Fruit fly (Drosophila melanogaster) whole organism, embryonic: ENCODE data around the gene Blos4.

Experiments used
- Abd-B ChIP-seq: fragments of 200-800 bp; sonication (Bioruptor generic); optimal IDR thresholded peaks from 2 replicates; lab custom pipeline; 2018; ENCODE audit warnings: missing biosample characterization, mild to moderate bottlenecking, missing genetic modification characterization, moderate library complexity
- Atf6 ChIP-seq: fragments of 200-800 bp; sonication (Bioruptor generic); IDR thresholded peaks from 2 replicates; pipeline ENCODE4 v1.3.6; 2022; ENCODE audit warnings: missing biosample characterization, missing genetic modification characterization
- Blimp-1 ChIP-seq: fragments of 200-800 bp; sonication (Bioruptor generic); optimal IDR thresholded peaks from 3 replicates; lab custom pipeline; 2018; ENCODE audit warnings: missing biosample characterization, missing genetic modification characterization, mild to moderate bottlenecking, moderate library complexity, missing genetic modification reagents
- BtbVII ChIP-seq: fragments of 200-800 bp; sonication (Bioruptor generic); optimal IDR thresholded peaks from 3 replicates; lab custom pipeline; 2017; ENCODE audit warnings: missing biosample characterization, mild to moderate bottlenecking, missing genetic modification characterization
- C15 ChIP-seq: fragments of 200-800 bp; sonication (Bioruptor generic); IDR thresholded peaks from 3 replicates; pipeline ENCODE4 v1.3.6; 2022; ENCODE audit warnings: missing biosample characterization, missing genetic modification characterization
- CG10274 ChIP-seq: fragments of 200-800 bp; sonication (Bioruptor generic); optimal IDR thresholded peaks from 3 replicates; lab custom pipeline; 2017; ENCODE audit warnings: missing biosample characterization, mild to moderate bottlenecking, missing genetic modification characterization
- CG10431 ChIP-seq: fragments of 200-800 bp; sonication (Bioruptor generic); optimal IDR thresholded peaks from 3 replicates; lab custom pipeline; 2018; ENCODE audit warnings: missing biosample characterization, mild to moderate bottlenecking, missing genetic modification characterization
- CG11504 ChIP-seq: fragments of 200-800 bp; sonication (Bioruptor generic); optimal IDR thresholded peaks from 3 replicates; lab custom pipeline; 2019; ENCODE audit warnings: missing biosample characterization, mild to moderate bottlenecking, missing genetic modification characterization, moderate library complexity
- CG11560 ChIP-seq: fragments of 200-800 bp; sonication (Bioruptor generic); IDR thresholded peaks from 3 replicates; pipeline ENCODE4 v1.3.6; 2022; ENCODE audit warnings: missing biosample characterization, missing genetic modification characterization
- CG17361 ChIP-seq: fragments of 200-800 bp; sonication (Bioruptor generic); IDR thresholded peaks from 3 replicates; pipeline ENCODE4 v1.3.6; 2022; ENCODE audit warnings: missing biosample characterization, missing genetic modification characterization
- CG31365 ChIP-seq: fragments of 200-800 bp; sonication (Bioruptor generic); optimal IDR thresholded peaks from 2 replicates; lab custom pipeline; 2018; ENCODE audit warnings: missing biosample characterization, mild to moderate bottlenecking, missing genetic modification characterization
- CG32532 ChIP-seq: fragments of 200-800 bp; sonication (Bioruptor generic); IDR thresholded peaks from 2 replicates; pipeline ENCODE4 v1.3.6; 2022; ENCODE audit warnings: missing biosample characterization, missing genetic modification characterization
- CG3407 ChIP-seq: fragments of 200-800 bp; sonication (Bioruptor generic); optimal IDR thresholded peaks from 2 replicates; lab custom pipeline; 2018; ENCODE audit warnings: missing biosample characterization, mild to moderate bottlenecking, missing genetic modification characterization
- CG34376 ChIP-seq: fragments of 200-800 bp; sonication (Bioruptor generic); optimal IDR thresholded peaks from 2 replicates; lab custom pipeline; 2018; ENCODE audit warnings: missing biosample characterization, mild to moderate bottlenecking, missing genetic modification characterization
- CG6683 ChIP-seq: fragments of 200-800 bp; sonication (Bioruptor generic); optimal IDR thresholded peaks from 2 replicates; lab custom pipeline; 2017; ENCODE audit warnings: missing biosample characterization, mild to moderate bottlenecking, missing genetic modification characterization, missing genetic modification reagents
- CG6813 ChIP-seq: fragments of 200-800 bp; sonication (Bioruptor generic); optimal IDR thresholded peaks from 2 replicates; lab custom pipeline; 2017; ENCODE audit warnings: missing biosample characterization, missing genetic modification characterization, mild to moderate bottlenecking, moderate library complexity, missing genetic modification reagents
- CG7271 ChIP-seq: fragments of 200-800 bp; sonication (Bioruptor generic); optimal IDR thresholded peaks from 2 replicates; lab custom pipeline; 2018; ENCODE audit warnings: missing biosample characterization, mild to moderate bottlenecking, missing genetic modification characterization, moderate library complexity
- CG9609 ChIP-seq: fragments of 200-800 bp; sonication (Bioruptor generic); optimal IDR thresholded peaks from 3 replicates; lab custom pipeline; 2016; ENCODE audit warnings: missing biosample characterization, missing genetic modification characterization
- CHES-1-like ChIP-seq: fragments of 200-800 bp; sonication (Bioruptor generic); optimal IDR thresholded peaks from 2 replicates; lab custom pipeline; 2016; ENCODE audit warnings: missing biosample characterization, missing genetic modification characterization
- CoRest ChIP-seq: fragments of 200-800 bp; sonication (Bioruptor generic); optimal IDR thresholded peaks from 3 replicates; lab custom pipeline; 2018; ENCODE audit warnings: missing biosample characterization, mild to moderate bottlenecking, missing genetic modification characterization, moderate library complexity
- D ChIP-seq, 2 experiments: fragments of 200-800 bp in 1 of 2; fragments of >200 bp in 1 of 2; sonication (Bioruptor generic) in 1 of 2; optimal IDR thresholded peaks; 2 replicates in 1 of 2; 3 replicates in 1 of 2; lab custom pipeline; 2017; ENCODE audit warnings: mild to moderate bottlenecking in 1 of 2, missing biosample characterization in 1 of 2, missing genetic modification characterization in 1 of 2, missing genetic modification reagents in 1 of 2
- Fer1 ChIP-seq: fragments of 200-800 bp; sonication (Bioruptor generic); optimal IDR thresholded peaks from 2 replicates; lab custom pipeline; 2017; ENCODE audit warnings: missing biosample characterization, mild to moderate bottlenecking, missing genetic modification characterization
- H15 ChIP-seq: fragments of 200-800 bp; sonication (Bioruptor generic); IDR thresholded peaks from 3 replicates; pipeline ENCODE4 v1.3.6; 2022; ENCODE audit warnings: missing biosample characterization, missing genetic modification characterization
- HLHmδ ChIP-seq: fragments of 200-800 bp; sonication (Bioruptor generic); optimal IDR thresholded peaks from 2 replicates; lab custom pipeline; 2018; ENCODE audit warnings: missing biosample characterization, mild to moderate bottlenecking, missing genetic modification characterization, moderate library complexity
- Hey ChIP-seq: fragments of 200-800 bp; sonication (Bioruptor generic); optimal IDR thresholded peaks from 3 replicates; lab custom pipeline; 2018; ENCODE audit warnings: missing biosample characterization, mild to moderate bottlenecking, missing genetic modification characterization
- MBD-R2 ChIP-seq: fragments of 200-800 bp; sonication (Bioruptor generic); IDR thresholded peaks from 2 replicates; pipeline ENCODE4 v1.3.6; 2022; ENCODE audit warnings: missing biosample characterization, missing genetic modification characterization
- Mad ChIP-seq: fragments of 200-800 bp; sonication (Bioruptor generic); optimal IDR thresholded peaks from 2 replicates; lab custom pipeline; 2016; ENCODE audit warnings: missing biosample characterization, missing genetic modification characterization
- Oli ChIP-seq: fragments of 200-800 bp; sonication (Bioruptor generic); optimal IDR thresholded peaks from 2 replicates; lab custom pipeline; 2018; ENCODE audit warnings: missing biosample characterization, mild to moderate bottlenecking, missing genetic modification characterization, moderate library complexity
- ap ChIP-seq: fragments of 200-800 bp; sonication (Bioruptor generic); IDR thresholded peaks from 2 replicates; pipeline ENCODE4 v1.3.6; 2022; ENCODE audit warnings: missing biosample characterization, missing genetic modification characterization
- bab2 ChIP-seq: fragments of 200-800 bp; sonication (Bioruptor generic); optimal IDR thresholded peaks from 2 replicates; lab custom pipeline; 2016; ENCODE audit warnings: missing biosample characterization, missing genetic modification characterization
- crc ChIP-seq: fragments of 200-800 bp; sonication (Bioruptor generic); optimal IDR thresholded peaks from 2 replicates; lab custom pipeline; 2016; ENCODE audit warnings: missing biosample characterization, missing genetic modification characterization
- crol ChIP-seq: fragments of 200-800 bp; sonication (Bioruptor generic); IDR thresholded peaks from 2 replicates; pipeline ENCODE4 v1.3.6; 2022; ENCODE audit warnings: missing biosample characterization, missing genetic modification characterization
- cwo ChIP-seq: fragments of 200-800 bp; sonication (Bioruptor generic); optimal IDR thresholded peaks from 3 replicates; lab custom pipeline; 2017; ENCODE audit warnings: missing biosample characterization, missing genetic modification characterization, mild to moderate bottlenecking, moderate library complexity, missing genetic modification reagents
- hth ChIP-seq: fragments of >200 bp; optimal IDR thresholded peaks from 2 replicates; lab custom pipeline; 2017; ENCODE audit warnings: inconsistent platforms
- jigr1 ChIP-seq: fragments of 200-800 bp; sonication (Bioruptor generic); IDR thresholded peaks from 3 replicates; pipeline ENCODE4 v1.3.6; 2022; ENCODE audit warnings: missing biosample characterization, missing genetic modification characterization
- luna ChIP-seq: fragments of 200-800 bp; sonication (Bioruptor generic); optimal IDR thresholded peaks from 2 replicates; lab custom pipeline; 2016; ENCODE audit warnings: missing biosample characterization, missing genetic modification characterization
- pzg ChIP-seq: fragments of 200-800 bp; sonication (Bioruptor generic); optimal IDR thresholded peaks from 3 replicates; lab custom pipeline; 2018; ENCODE audit warnings: missing biosample characterization, mild to moderate bottlenecking, missing genetic modification characterization, moderate library complexity
- schlank ChIP-seq: fragments of 200-800 bp; sonication (Bioruptor generic); optimal IDR thresholded peaks from 2 replicates; lab custom pipeline; 2018; ENCODE audit warnings: missing biosample characterization, mild to moderate bottlenecking, missing genetic modification characterization
- tna ChIP-seq: fragments of 200-800 bp; sonication (Bioruptor generic); IDR thresholded peaks from 2 replicates; pipeline ENCODE4 v1.3.6; 2022; ENCODE audit warnings: missing biosample characterization, missing genetic modification characterization; ENCODE audit not compliant: partially characterized antibody
- ttk ChIP-seq: fragments of 200-800 bp; sonication (Bioruptor generic); IDR thresholded peaks from 2 replicates; pipeline ENCODE4 v2.1.2; 2022; ENCODE audit warnings: missing biosample characterization, missing genetic modification characterization
- tup ChIP-seq: fragments of 200-800 bp; sonication (Bioruptor generic); optimal IDR thresholded peaks from 2 replicates; lab custom pipeline; 2016; ENCODE audit warnings: missing biosample characterization, mild to moderate bottlenecking, missing genetic modification characterization, moderate library complexity
- tx ChIP-seq: fragments of 200-800 bp; sonication (Bioruptor generic); optimal IDR thresholded peaks from 2 replicates; lab custom pipeline; 2016; ENCODE audit warnings: missing biosample characterization, missing genetic modification characterization
- vfl ChIP-seq: fragments of 200-800 bp; sonication (Bioruptor generic); optimal IDR thresholded peaks from 2 replicates; lab custom pipeline; 2016; ENCODE audit warnings: missing biosample characterization, missing genetic modification characterization

Gene Blos4

dm6 chr3L:10867778-10868382 is 11.0 kb upstream of the Blos4 start (continued):
- TF ChIP-seq BtbVII (GFP tag; lab: Kevin White, UChicago) = no peak
- TF ChIP-seq D (optimal IDR thresholded peaks at IDR 0.05; lab: Kevin White, UChicago) = no peak
- no peak for TF ChIP-seq D (GFP tag; optimal IDR thresholded peaks at IDR 0.05; lab: Kevin White, UChicago)
- no peak for TF ChIP-seq ap (GFP tag; lab: Robert Waterston, UW)
- TF ChIP-seq CHES-1-like = no peak
- no peak for TF ChIP-seq Mad (GFP tag; lab: Kevin White, UChicago)
- TF ChIP-seq Atf6 (GFP tag; lab: Robert Waterston, UW) = no peak
- TF ChIP-seq Fer1 = peak; percentile 40
- TF ChIP-seq Abd-B (GFP tag; lab: Kevin White, UChicago) = no peak
- TF ChIP-seq luna = no peak
- no peak for TF ChIP-seq pzg
- TF ChIP-seq tup = no peak
- TF ChIP-seq CoRest = no peak
- no peak for TF ChIP-seq C15 (GFP tag; lab: Robert Waterston, UW)
- TF ChIP-seq MBD-R2 (GFP tag; lab: Robert Waterston, UW) = no peak
- peak; percentile 41 for TF ChIP-seq cwo (GFP tag; lab: Kevin White, UChicago)
- TF ChIP-seq H15 (GFP tag; lab: Robert Waterston, UW) = 0 out of 3 replicates have a peak, but pooled peaks have one; percentile 20
- TF ChIP-seq CG11560 (tag; lab: Robert Waterston, UW) = no peak
- TF ChIP-seq HLHmδ (GFP tag; lab: Kevin White, UChicago) = no peak
- TF ChIP-seq tx (GFP tag; lab: Kevin White, UChicago) = no peak
- TF ChIP-seq ttk = no peak
- no peak for TF ChIP-seq hth (lab: Kevin White, UChicago)
- no peak for TF ChIP-seq CG17361 (GFP tag; lab: Robert Waterston, UW)
- no peak for TF ChIP-seq CG6683 (GFP tag; lab: Kevin White, UChicago)
- TF ChIP-seq CG32532 (GFP tag; lab: Robert Waterston, UW) = no peak
- TF ChIP-seq Oli (tag; lab: Kevin White, UChicago) = no peak
- TF ChIP-seq CG31365 (tag; lab: Kevin White, UChicago) = no peak
- TF ChIP-seq CG7271 = no peak
- no peak for TF ChIP-seq vfl
- TF ChIP-seq CG6813 = no peak
- TF ChIP-seq CG10274 (GFP tag; lab: Kevin White, UChicago) = no peak
- TF ChIP-seq crc (GFP tag; lab: Kevin White, UChicago) = no peak
- TF ChIP-seq CG3407 (GFP tag; lab: Kevin White, UChicago) = no peak
- TF ChIP-seq CG9609 (GFP tag; lab: Kevin White, UChicago) = no peak

dm6 chr3L:10869144-10869543 is 9.7 kb upstream of the Blos4 start:
- no peak for TF ChIP-seq jigr1
- no peak for TF ChIP-seq CG34376 (GFP tag; lab: Kevin White, UChicago)
- TF ChIP-seq bab2 (GFP tag; lab: Kevin White, UChicago) = no peak
- TF ChIP-seq Hey (tag; lab: Kevin White, UChicago) = no peak
- no peak for TF ChIP-seq CG11504 (tag; lab: Kevin White, UChicago)
- TF ChIP-seq crol (GFP tag; lab: Robert Waterston, UW) = peak; percentile 65
- TF ChIP-seq Blimp-1 = no peak
- no peak for TF ChIP-seq CG10431 (GFP tag; lab: Kevin White, UChicago)
- TF ChIP-seq tna (GFP tag; lab: Robert Waterston, UW) = peak; percentile 65
- TF ChIP-seq schlank (tag; lab: Kevin White, UChicago) = no peak
